Worm (Caenorhabditis elegans): ENCODE results near the gene Y62H9A.8.

Y62H9A.8 gene

DNA sequence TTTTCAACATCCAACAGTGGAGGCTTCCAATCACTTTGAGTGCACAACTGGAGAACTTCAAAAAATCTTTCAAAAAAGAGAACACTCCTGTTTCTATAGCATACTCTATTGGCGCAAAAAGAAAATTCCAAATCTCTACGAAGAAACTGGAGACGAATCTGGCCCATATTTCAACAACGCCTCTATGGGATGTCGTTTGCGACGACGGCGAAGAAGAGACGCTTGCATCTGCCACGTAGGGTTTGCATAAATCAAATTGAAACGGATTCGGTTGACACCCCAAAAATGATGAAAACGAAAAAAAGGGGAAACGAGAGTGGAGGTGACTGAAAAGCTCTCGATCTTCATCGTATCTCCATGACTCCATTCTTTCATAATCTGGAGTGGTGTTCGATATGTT is 36.0 kb downstream of the Y62H9A.8 start:
- TF ChIP-seq pha-4 (tag; optimal IDR thresholded peaks at IDR 0.05) (no peak), ztf-11 (tag; optimal IDR thresholded peaks at IDR 0.05) (no peak), bed-3 (GFP tag; optimal IDR thresholded peaks at IDR 0.05) (no peak), lin-32 (GFP tag; optimal IDR thresholded peaks at IDR 0.05) (no peak), drap-1 (GFP tag; optimal IDR thresholded peaks at IDR 0.05) (no peak), mab-5 (tag; optimal IDR thresholded peaks at IDR 0.05) (no peak), nhr-76 (tag; optimal IDR thresholded peaks at IDR 0.05) (no peak), sem-2 (GFP tag; optimal IDR thresholded peaks at IDR 0.05) (no peak), ces-1 (GFP tag; optimal IDR thresholded peaks at IDR 0.05) (no peak), nhr-237 (tag; optimal IDR thresholded peaks at IDR 0.05) (no peak), blmp-1 (tag; optimal IDR thresholded peaks at IDR 0.05) (no peak), ham-2 (GFP tag; optimal IDR thresholded peaks at IDR 0.05) (no peak), hlh-1 (tag; optimal IDR thresholded peaks at IDR 0.05) (no peak), nhr-12 (tag; optimal IDR thresholded peaks at IDR 0.05) (no peak), mep-1 (tag; optimal IDR thresholded peaks at IDR 0.05) (no peak), nhr-28 (tag; optimal IDR thresholded peaks at IDR 0.05) (no peak)

DNA sequence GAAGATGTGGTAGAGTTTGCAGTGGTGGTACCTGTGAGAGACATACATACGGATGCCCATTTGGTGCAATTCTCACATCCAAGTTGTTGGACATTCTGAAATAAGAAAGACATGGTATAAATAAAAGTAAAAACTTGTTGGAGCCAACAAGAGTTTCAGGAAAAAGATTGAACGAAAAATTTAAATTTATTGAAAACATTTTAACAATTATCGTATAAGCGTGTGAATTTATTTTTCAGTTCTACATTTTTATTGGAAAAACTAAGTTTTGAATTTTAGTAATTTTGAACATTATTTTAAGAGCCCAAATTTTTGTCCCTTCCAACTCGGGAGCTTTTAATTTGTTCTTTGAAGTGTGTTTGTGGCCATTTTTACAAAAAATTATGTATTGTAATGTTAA is 37.3 kb downstream of the Y62H9A.8 start, which contains the start of gene F54F7.8:
Gene F54F7.8, minus strand, starts transcription at position 101 of the 400 bp plus-strand sequence.
- no peak for TF ChIP-seq ztf-11 (tag; optimal IDR thresholded peaks at IDR 0.05)
- TF ChIP-seq ham-2 (GFP tag; optimal IDR thresholded peaks at IDR 0.05): no peak
- no peak for TF ChIP-seq elt-1 (tag; optimal IDR thresholded peaks at IDR 0.05; ENCODE audit: borderline replicate concordance, insufficient read depth)
- no peak for TF ChIP-seq flh-1 (GFP tag; optimal IDR thresholded peaks at IDR 0.05)
- TF ChIP-seq zip-8 (tag; optimal IDR thresholded peaks at IDR 0.05): no peak
- no peak for TF ChIP-seq ces-1 (GFP tag; optimal IDR thresholded peaks at IDR 0.05)
- no peak for TF ChIP-seq nhr-76 (tag; optimal IDR thresholded peaks at IDR 0.05)
- no peak for TF ChIP-seq ceh-83 (GFP tag; optimal IDR thresholded peaks at IDR 0.05)
- TF ChIP-seq tbx-8 (GFP tag; optimal IDR thresholded peaks at IDR 0.05): no peak
- no peak for TF ChIP-seq unc-39 (tag; optimal IDR thresholded peaks at IDR 0.05)
- no peak for TF ChIP-seq blmp-1 (tag; optimal IDR thresholded peaks at IDR 0.05)

DNA sequence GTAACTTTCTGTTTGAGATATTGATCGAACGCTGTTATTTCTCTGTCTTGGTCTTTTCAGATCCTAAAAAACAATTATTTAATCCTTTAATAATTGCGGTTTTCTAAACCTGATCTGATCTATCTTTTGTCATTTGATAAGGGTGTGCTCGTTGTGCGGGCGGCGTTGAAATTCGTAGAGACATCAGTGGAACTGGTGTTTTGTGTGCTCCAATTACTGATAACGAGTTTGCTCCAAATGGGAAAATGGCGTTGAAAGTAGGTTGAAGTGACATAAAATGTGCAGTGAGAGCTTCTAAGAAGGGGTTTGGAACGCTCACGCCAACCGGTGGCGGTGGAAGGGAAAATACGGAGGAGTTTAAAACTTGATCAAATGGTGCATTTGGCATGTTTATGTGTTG is 37.8 kb downstream of the Y62H9A.8 start:
- TF ChIP-seq elt-3 (tag; optimal IDR thresholded peaks at IDR 0.05): no peak
- no peak for TF ChIP-seq unc-39 (tag; optimal IDR thresholded peaks at IDR 0.05)
- TF ChIP-seq mab-5 (tag; optimal IDR thresholded peaks at IDR 0.05): no peak
- no peak for TF ChIP-seq nhr-76 (tag; optimal IDR thresholded peaks at IDR 0.05)
- TF ChIP-seq elt-1 (tag; optimal IDR thresholded peaks at IDR 0.05; ENCODE audit: borderline replicate concordance, insufficient read depth): no peak
- TF ChIP-seq ztf-11 (tag; optimal IDR thresholded peaks at IDR 0.05): no peak
- no peak for TF ChIP-seq lin-32 (GFP tag; optimal IDR thresholded peaks at IDR 0.05)
- TF ChIP-seq sptf-1 (tag; optimal IDR thresholded peaks at IDR 0.05): no peak
- no peak for TF ChIP-seq pha-4 (tag; optimal IDR thresholded peaks at IDR 0.05)
- no peak for TF ChIP-seq sem-2 (GFP tag; optimal IDR thresholded peaks at IDR 0.05)
- no peak for TF ChIP-seq nhr-2 (tag; optimal IDR thresholded peaks at IDR 0.05)
- no peak for TF ChIP-seq snpc-4 (tag; optimal IDR thresholded peaks at IDR 0.05)
- no peak for TF ChIP-seq flh-1 (GFP tag; optimal IDR thresholded peaks at IDR 0.05)
- no peak for TF ChIP-seq zip-8 (tag; optimal IDR thresholded peaks at IDR 0.05)
- no peak for TF ChIP-seq lin-13 (tag; optimal IDR thresholded peaks at IDR 0.05)
- no peak for TF ChIP-seq ham-2 (GFP tag; optimal IDR thresholded peaks at IDR 0.05)

DNA sequence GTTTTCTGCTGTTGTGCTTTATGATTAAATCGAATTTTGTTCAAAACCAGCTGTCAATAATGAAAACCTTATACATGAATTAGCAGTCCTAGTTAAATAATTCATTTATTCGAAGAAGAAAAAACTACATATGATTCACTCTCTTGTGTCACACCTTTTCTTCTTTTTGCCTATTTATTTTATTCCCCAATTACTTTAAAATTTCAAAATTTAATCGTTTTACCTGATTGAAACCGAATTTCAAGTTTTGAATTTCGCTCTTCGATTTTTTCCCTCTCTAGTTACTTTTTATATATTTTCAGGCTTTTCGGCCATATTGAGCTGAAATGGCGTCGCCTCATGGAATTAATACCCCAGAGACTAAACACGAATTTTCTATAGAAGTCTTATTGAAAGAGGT is 39.7 kb downstream of the Y62H9A.8 start, which contains the start of gene xtr-1:
Gene xtr-1, plus strand, starts transcription at position 301 of the 400 bp plus-strand sequence.
- no peak for TF ChIP-seq snpc-4 (tag; optimal IDR thresholded peaks at IDR 0.05)
- TF ChIP-seq flh-1 (GFP tag; optimal IDR thresholded peaks at IDR 0.05): no peak
- TF ChIP-seq nhr-12 (tag; optimal IDR thresholded peaks at IDR 0.05): no peak
- no peak for TF ChIP-seq sptf-1 (tag; optimal IDR thresholded peaks at IDR 0.05)
- no peak for TF ChIP-seq ceh-83 (GFP tag; optimal IDR thresholded peaks at IDR 0.05)
- no peak for TF ChIP-seq sem-2 (GFP tag; optimal IDR thresholded peaks at IDR 0.05)
- no peak for TF ChIP-seq nhr-76 (tag; optimal IDR thresholded peaks at IDR 0.05)
- TF ChIP-seq lsy-2 (tag; optimal IDR thresholded peaks at IDR 0.05): no peak
- no peak for TF ChIP-seq unc-120 (tag; optimal IDR thresholded peaks at IDR 0.05; ENCODE audit: poor library complexity, severe bottlenecking)
- TF ChIP-seq mls-2 (tag; optimal IDR thresholded peaks at IDR 0.05): no peak
- no peak for TF ChIP-seq nhr-2 (tag; optimal IDR thresholded peaks at IDR 0.05)
- TF ChIP-seq M03D4.4 (tag; optimal IDR thresholded peaks at IDR 0.05): no peak
- no peak for TF ChIP-seq unc-39 (tag; optimal IDR thresholded peaks at IDR 0.05)
- TF ChIP-seq mep-1 (tag; optimal IDR thresholded peaks at IDR 0.05): no peak
- no peak for TF ChIP-seq ces-1 (GFP tag; optimal IDR thresholded peaks at IDR 0.05)
- no peak for TF ChIP-seq drap-1 (GFP tag; optimal IDR thresholded peaks at IDR 0.05)
- no peak for TF ChIP-seq mab-5 (tag; optimal IDR thresholded peaks at IDR 0.05)
- TF ChIP-seq unc-62 (GFP tag; optimal IDR thresholded peaks at IDR 0.05): no peak

All from whole organism, mixed stage, embryonic.